Fruit fly (Drosophila melanogaster) whole organism, embryonic: ENCODE data around the gene CG17036.

Experiments used
- BEAF-32 ChIP-seq: fragments of 200-800 bp; sonication (Bioruptor generic); optimal IDR thresholded peaks from 3 replicates; lab custom pipeline; 2017; ENCODE audit warnings: missing biosample characterization, missing genetic modification characterization, mild to moderate bottlenecking, moderate library complexity, missing genetic modification reagents
- CG11247 ChIP-seq: fragments of 200-800 bp; sonication (Bioruptor generic); IDR thresholded peaks from 2 replicates; pipeline ENCODE4 v1.3.6; 2022; ENCODE audit warnings: missing biosample characterization, missing genetic modification characterization
- CG13123 ChIP-seq: fragments of 200-800 bp; sonication (Bioruptor generic); optimal IDR thresholded peaks from 2 replicates; lab custom pipeline; 2016; ENCODE audit warnings: missing biosample characterization, missing genetic modification characterization
- CG14710 ChIP-seq: fragments of 200-800 bp; sonication (Bioruptor generic); optimal IDR thresholded peaks from 3 replicates; lab custom pipeline; 2019; ENCODE audit warnings: missing biosample characterization, mild to moderate bottlenecking, missing genetic modification characterization, moderate library complexity
- CG15073 ChIP-seq: fragments of 200-800 bp; sonication (Bioruptor generic); optimal IDR thresholded peaks from 2 replicates; lab custom pipeline; 2016; ENCODE audit warnings: missing biosample characterization, missing genetic modification characterization
- CG15514 ChIP-seq: fragments of 200-800 bp; sonication (Bioruptor generic); optimal IDR thresholded peaks from 3 replicates; lab custom pipeline; 2017; ENCODE audit warnings: missing biosample characterization, missing genetic modification characterization, mild to moderate bottlenecking, moderate library complexity, missing genetic modification reagents
- CG1603 ChIP-seq: fragments of 200-800 bp; sonication (Bioruptor generic); optimal IDR thresholded peaks from 2 replicates; lab custom pipeline; 2019; ENCODE audit warnings: missing biosample characterization, mild to moderate bottlenecking, missing genetic modification characterization, moderate library complexity
- CG16779 ChIP-seq: fragments of 200-800 bp; sonication (Bioruptor generic); IDR thresholded peaks from 2 replicates; pipeline ENCODE4 v1.3.6; 2022; ENCODE audit warnings: missing biosample characterization, missing genetic modification characterization
- CG16863 ChIP-seq: fragments of 200-800 bp; sonication (Bioruptor generic); optimal IDR thresholded peaks from 3 replicates; lab custom pipeline; 2016; ENCODE audit warnings: missing biosample characterization, missing genetic modification characterization
- CG18011 ChIP-seq: fragments of 200-800 bp; sonication (Bioruptor generic); optimal IDR thresholded peaks from 2 replicates; lab custom pipeline; 2017; ENCODE audit warnings: missing biosample characterization, missing genetic modification characterization, mild to moderate bottlenecking, moderate library complexity, missing genotype
- CG2116 ChIP-seq: fragments of 200-800 bp; sonication (Bioruptor generic); optimal IDR thresholded peaks from 3 replicates; lab custom pipeline; 2018; ENCODE audit warnings: missing biosample characterization, mild to moderate bottlenecking, missing genetic modification characterization
- CG2120 ChIP-seq: fragments of 200-800 bp; sonication (Bioruptor generic); optimal IDR thresholded peaks from 3 replicates; lab custom pipeline; 2016; ENCODE audit warnings: missing biosample characterization, missing genetic modification characterization
- CG3065 ChIP-seq: fragments of 200-800 bp; sonication (Bioruptor generic); optimal IDR thresholded peaks from 2 replicates; lab custom pipeline; 2016; ENCODE audit warnings: missing biosample characterization, missing genetic modification characterization
- CG31365 ChIP-seq: fragments of 200-800 bp; sonication (Bioruptor generic); optimal IDR thresholded peaks from 2 replicates; lab custom pipeline; 2018; ENCODE audit warnings: missing biosample characterization, mild to moderate bottlenecking, missing genetic modification characterization
- CG3163 ChIP-seq: fragments of 200-800 bp; sonication (Bioruptor generic); optimal IDR thresholded peaks from 3 replicates; lab custom pipeline; 2016; ENCODE audit warnings: missing biosample characterization, missing genetic modification characterization
- CG32532 ChIP-seq: fragments of 200-800 bp; sonication (Bioruptor generic); IDR thresholded peaks from 2 replicates; pipeline ENCODE4 v1.3.6; 2022; ENCODE audit warnings: missing biosample characterization, missing genetic modification characterization
- CG32772 ChIP-seq: fragments of 200-800 bp; sonication (Bioruptor generic); IDR thresholded peaks from 2 replicates; pipeline ENCODE4 v1.3.6; 2022; ENCODE audit warnings: missing biosample characterization, missing genetic modification characterization
- CG3281 ChIP-seq: fragments of 200-800 bp; sonication (Bioruptor generic); optimal IDR thresholded peaks from 3 replicates; lab custom pipeline; 2017; ENCODE audit warnings: missing biosample characterization, mild to moderate bottlenecking, missing genetic modification characterization
- CG3726 ChIP-seq: fragments of 200-800 bp; sonication (Bioruptor generic); IDR thresholded peaks from 3 replicates; pipeline ENCODE4, ENCODE4 v1.3.6; 2022; ENCODE audit warnings: missing biosample characterization, missing genetic modification characterization
- CG4328 ChIP-seq: fragments of 200-800 bp; sonication (Bioruptor generic); optimal IDR thresholded peaks from 3 replicates; lab custom pipeline; 2017; ENCODE audit warnings: missing biosample characterization, missing genetic modification reagents, missing genetic modification characterization
- CG4707 ChIP-seq: fragments of 200-800 bp; sonication (Bioruptor generic); optimal IDR thresholded peaks from 2 replicates; lab custom pipeline; 2018; ENCODE audit warnings: missing biosample characterization, mild to moderate bottlenecking, missing genetic modification characterization, moderate library complexity
- CG7556 ChIP-seq: fragments of 200-800 bp; sonication (Bioruptor generic); optimal IDR thresholded peaks from 2 replicates; lab custom pipeline; 2017; ENCODE audit warnings: missing biosample characterization, mild to moderate bottlenecking, missing genetic modification characterization
- CG7839 ChIP-seq: fragments of 200-800 bp; sonication (Bioruptor generic); optimal IDR thresholded peaks from 3 replicates; lab custom pipeline; 2018; ENCODE audit warnings: missing biosample characterization, mild to moderate bottlenecking, missing genetic modification characterization, moderate library complexity
- CG8478 ChIP-seq: fragments of >200 bp; optimal IDR thresholded peaks from 2 replicates; lab custom pipeline; 2018
- CTCF ChIP-seq: fragments of 200-800 bp; sonication (Bioruptor generic); optimal IDR thresholded peaks from 2 replicates; lab custom pipeline; 2017; ENCODE audit warnings: missing biosample characterization, mild to moderate bottlenecking, missing genetic modification characterization, moderate library complexity
- Dek ChIP-seq: fragments of 200-800 bp; sonication (Bioruptor generic); optimal IDR thresholded peaks from 3 replicates; lab custom pipeline; 2019; ENCODE audit warnings: missing biosample characterization, mild to moderate bottlenecking, missing genetic modification characterization, moderate library complexity
- Doc3 ChIP-seq: fragments of 200-800 bp; sonication (Bioruptor generic); IDR thresholded peaks from 3 replicates; pipeline ENCODE4 v1.3.6; 2022; ENCODE audit warnings: missing biosample characterization, missing genetic modification characterization; ENCODE audit not compliant: partially characterized antibody
- Dp ChIP-seq: fragments of 200-800 bp; sonication (Bioruptor generic); optimal IDR thresholded peaks from 2 replicates; lab custom pipeline; 2018; ENCODE audit warnings: missing biosample characterization, mild to moderate bottlenecking, missing genetic modification characterization, moderate library complexity
- Drgx ChIP-seq: fragments of 200-800 bp; sonication (Bioruptor generic); IDR thresholded peaks from 2 replicates; pipeline ENCODE4 v1.3.6; 2022; ENCODE audit warnings: missing biosample characterization, missing genetic modification characterization
- Gsc ChIP-seq: fragments of 200-800 bp; sonication (Bioruptor generic); IDR thresholded peaks from 2 replicates; pipeline ENCODE4 v1.3.6; 2022; ENCODE audit warnings: missing biosample characterization, missing genetic modification characterization
- HLH4C ChIP-seq: fragments of 200-800 bp; sonication (Bioruptor generic); IDR thresholded peaks from 3 replicates; pipeline ENCODE4 v1.3.6; 2022; ENCODE audit warnings: missing biosample characterization, missing genetic modification characterization; ENCODE audit not compliant: partially characterized antibody
- HmgD ChIP-seq: fragments of 200-800 bp; sonication (Bioruptor generic); optimal IDR thresholded peaks from 3 replicates; lab custom pipeline; 2016; ENCODE audit warnings: missing biosample characterization, missing genetic modification characterization
- Oli ChIP-seq: fragments of 200-800 bp; sonication (Bioruptor generic); optimal IDR thresholded peaks from 2 replicates; lab custom pipeline; 2018; ENCODE audit warnings: missing biosample characterization, mild to moderate bottlenecking, missing genetic modification characterization, moderate library complexity
- Opbp ChIP-seq: fragments of 200-800 bp; sonication (Bioruptor generic); IDR thresholded peaks from 3 replicates; pipeline ENCODE4 v1.3.6; 2022; ENCODE audit warnings: missing biosample characterization, missing genetic modification characterization; ENCODE audit not compliant: partially characterized antibody
- Sry-δ ChIP-seq: fragments of 200-800 bp; sonication (Bioruptor generic); optimal IDR thresholded peaks from 2 replicates; lab custom pipeline; 2016; ENCODE audit warnings: missing biosample characterization, missing genetic modification characterization
- bbx ChIP-seq: fragments of 200-800 bp; sonication (Bioruptor generic); IDR thresholded peaks from 2 replicates; pipeline ENCODE4 v1.3.6; 2022; ENCODE audit warnings: missing biosample characterization, missing genetic modification characterization; ENCODE audit not compliant: partially characterized antibody
- br ChIP-seq: fragments of >200 bp; optimal IDR thresholded peaks from 2 replicates; lab custom pipeline; 2017
- cas ChIP-seq: fragments of 200-800 bp; sonication (Bioruptor generic); IDR thresholded peaks from 2 replicates; pipeline ENCODE4 v1.3.6; 2022; ENCODE audit warnings: missing biosample characterization, missing genetic modification characterization
- disco-r ChIP-seq: fragments of 200-800 bp; sonication (Bioruptor generic); optimal IDR thresholded peaks from 2 replicates; lab custom pipeline; 2016; ENCODE audit warnings: missing biosample characterization, missing genetic modification characterization
- dmrt11E ChIP-seq: fragments of 200-800 bp; sonication (Bioruptor generic); optimal IDR thresholded peaks from 3 replicates; lab custom pipeline; 2018; ENCODE audit warnings: missing biosample characterization, mild to moderate bottlenecking, missing genetic modification characterization, moderate library complexity
- esg ChIP-seq: fragments of 200-800 bp; sonication (Bioruptor generic); conservative IDR thresholded peaks from 2 replicates; pipeline ENCODE4 v1.3.6; 2022; ENCODE audit warnings: missing biosample characterization, missing genetic modification characterization
- eyg ChIP-seq: fragments of 200-800 bp; sonication (Bioruptor generic); optimal IDR thresholded peaks from 3 replicates; lab custom pipeline; 2016; ENCODE audit warnings: missing biosample characterization, missing genetic modification characterization
- gcm ChIP-seq: fragments of 200-800 bp; sonication (Bioruptor generic); optimal IDR thresholded peaks from 2 replicates; lab custom pipeline; 2019; ENCODE audit warnings: missing biosample characterization, mild to moderate bottlenecking, missing genetic modification characterization, moderate library complexity
- insv ChIP-seq, 2 experiments: fragments of 200-800 bp; sonication (Bioruptor generic); optimal IDR thresholded peaks; 3 replicates each; lab custom pipeline; 2016 to 2018; ENCODE audit warnings: missing biosample characterization in 2 of 2, missing genetic modification characterization in 2 of 2
- kah ChIP-seq: fragments of 200-800 bp; sonication (Bioruptor generic); optimal IDR thresholded peaks from 2 replicates; lab custom pipeline; 2018; ENCODE audit warnings: missing biosample characterization, mild to moderate bottlenecking, missing genetic modification characterization
- pfk ChIP-seq: fragments of 200-800 bp; sonication (Bioruptor generic); optimal IDR thresholded peaks from 2 replicates; lab custom pipeline; 2018; ENCODE audit warnings: missing biosample characterization, mild to moderate bottlenecking, missing genetic modification characterization, moderate library complexity
- sim ChIP-seq: fragments of 200-800 bp; sonication (Bioruptor generic); IDR thresholded peaks from 2 replicates; pipeline ENCODE4 v1.3.6; 2022; ENCODE audit warnings: missing biosample characterization, missing genetic modification characterization
- toy ChIP-seq: fragments of 200-800 bp; sonication (Bioruptor generic); IDR thresholded peaks from 2 replicates; pipeline ENCODE4 v1.3.6; 2022; ENCODE audit warnings: missing biosample characterization, missing genetic modification characterization
- unc-4 ChIP-seq: fragments of 200-800 bp; sonication (Bioruptor generic); IDR thresholded peaks from 2 replicates; pipeline ENCODE4 v1.3.6; 2022; ENCODE audit warnings: missing biosample characterization, missing genetic modification characterization; ENCODE audit not compliant: partially characterized antibody
- vnd ChIP-seq: fragments of 200-800 bp; sonication (Bioruptor generic); IDR thresholded peaks from 3 replicates; pipeline ENCODE4 v1.3.6; 2022; ENCODE audit warnings: missing biosample characterization, missing genetic modification characterization; ENCODE audit not compliant: partially characterized antibody
- zen ChIP-seq: fragments of 200-800 bp; sonication (Bioruptor generic); optimal IDR thresholded peaks from 3 replicates; lab custom pipeline; 2018; ENCODE audit warnings: missing biosample characterization, mild to moderate bottlenecking, missing genetic modification characterization, moderate library complexity
- zen2 ChIP-seq: fragments of 200-800 bp; sonication (Bioruptor generic); IDR thresholded peaks from 3 replicates; pipeline ENCODE4 v1.3.6; 2022; ENCODE audit warnings: missing biosample characterization, missing genetic modification characterization; ENCODE audit not compliant: partially characterized antibody

Gene CG17036

DNA sequence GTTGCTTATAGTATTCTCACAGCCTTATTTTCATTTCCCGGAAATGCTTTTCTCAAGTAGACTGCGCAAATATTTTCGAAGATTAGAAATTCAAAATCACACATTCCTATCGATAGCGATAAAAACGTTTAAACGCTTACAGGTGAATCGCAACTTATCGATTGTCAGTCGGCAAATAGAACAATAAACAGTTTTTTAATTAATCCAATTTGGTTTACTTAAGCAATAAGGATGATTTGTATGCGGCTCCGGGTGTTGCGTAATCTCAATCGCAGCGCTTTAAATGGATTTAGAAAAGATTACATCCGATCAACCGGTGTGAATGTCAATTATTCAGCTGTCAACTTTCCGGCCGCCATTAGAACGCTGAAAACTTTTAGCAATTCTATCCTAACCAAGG is 7.0 kb upstream of the CG17036 start, which contains the start of the genes CG6180 and CG15484:
Gene CG6180 (plus strand): TSS at position 122 of the 400 bp plus-strand sequence.
Gene CG15484 (minus strand): TSS at position 172 of the 400 bp plus-strand sequence.
- TF ChIP-seq bbx (GFP tag; lab: Robert Waterston, UW) (peak; percentile 50), Gsc (no peak), dmrt11E (no peak), gcm (GFP tag; lab: Kevin White, UChicago) (no peak), unc-4 (GFP tag; lab: Robert Waterston, UW) (peak; percentile 52; the same call in 1 of the 2 replicates), CG16779 (GFP tag; lab: Robert Waterston, UW) (no peak), CG32532 (no peak), disco-r (no peak), pfk (GFP tag; lab: Kevin White, UChicago) (no peak), CG7839 (tag; lab: Kevin White, UChicago) (no peak), CTCF (GFP tag; lab: Kevin White, UChicago) (no peak), Drgx (GFP tag; lab: Robert Waterston, UW) (no peak), CG7556 (GFP tag; lab: Kevin White, UChicago) (no peak), vnd (0 out of 3 replicates have a peak, but pooled peaks have one; percentile 30), Dek (tag; lab: Kevin White, UChicago) (no peak), zen (tag; lab: Kevin White, UChicago) (peak; percentile 17), CG32772 (GFP tag; lab: Robert Waterston, UW) (no peak), esg (GFP tag; lab: Robert Waterston, UW) (no peak), CG15514 (GFP tag; lab: Kevin White, UChicago) (no peak), HmgD (GFP tag; lab: Kevin White, UChicago) (no peak), CG2120 (GFP tag; lab: Kevin White, UChicago) (no peak), sim (GFP tag; lab: Robert Waterston, UW) (no peak), CG14710 (peak; percentile 32), Sry-δ (GFP tag; lab: Kevin White, UChicago) (peak; percentile 66), Oli (tag; lab: Kevin White, UChicago) (no peak), BEAF-32 (GFP tag; lab: Kevin White, UChicago) (peak; percentile 55), Dp (GFP tag; lab: Kevin White, UChicago) (peak; percentile 74), Opbp (GFP tag; lab: Robert Waterston, UW) (peak; percentile 23; the same call in 1 of the 3 replicates), cas (no peak), kah (GFP tag; lab: Kevin White, UChicago) (no peak), insv (GFP tag; optimal IDR thresholded peaks at IDR 0.05; lab: Kevin White, UChicago) (no peak), CG4707 (GFP tag; lab: Kevin White, UChicago) (no peak), CG3726 (GFP tag; lab: Robert Waterston, UW) (no peak), CG16863 (GFP tag; lab: Kevin White, UChicago) (no peak), CG2116 (GFP tag; lab: Kevin White, UChicago) (peak; percentile 74), CG15073 (GFP tag; lab: Kevin White, UChicago) (no peak), br (lab: Kevin White, UChicago) (no peak), CG18011 (GFP tag; lab: Kevin White, UChicago) (peak; percentile 39), CG13123 (GFP tag; lab: Kevin White, UChicago) (no peak), CG8478 (lab: Kevin White, UChicago) (no peak), CG4328 (GFP tag; lab: Kevin White, UChicago) (no peak), toy (GFP tag; lab: Robert Waterston, UW) (no peak), HLH4C (GFP tag; lab: Robert Waterston, UW) (peak; percentile 60), CG3065 (no peak), CG3281 (GFP tag; lab: Kevin White, UChicago) (peak; percentile 2), CG3163 (GFP tag; lab: Kevin White, UChicago) (no peak), eyg (GFP tag; lab: Kevin White, UChicago) (no peak), CG31365 (tag; lab: Kevin White, UChicago) (no peak), zen2 (GFP tag; lab: Robert Waterston, UW) (no peak), CG11247 (GFP tag; lab: Robert Waterston, UW) (no peak), Doc3 (GFP tag; lab: Robert Waterston, UW) (0 out of 3 replicates have a peak, but pooled peaks have one; percentile 37), CG1603 (tag; lab: Kevin White, UChicago) (peak; percentile 30)
